Worm (Caenorhabditis elegans): ENCODE measurements around the gene Y43F8B.28.

The Y43F8B.28 gene

DNA sequence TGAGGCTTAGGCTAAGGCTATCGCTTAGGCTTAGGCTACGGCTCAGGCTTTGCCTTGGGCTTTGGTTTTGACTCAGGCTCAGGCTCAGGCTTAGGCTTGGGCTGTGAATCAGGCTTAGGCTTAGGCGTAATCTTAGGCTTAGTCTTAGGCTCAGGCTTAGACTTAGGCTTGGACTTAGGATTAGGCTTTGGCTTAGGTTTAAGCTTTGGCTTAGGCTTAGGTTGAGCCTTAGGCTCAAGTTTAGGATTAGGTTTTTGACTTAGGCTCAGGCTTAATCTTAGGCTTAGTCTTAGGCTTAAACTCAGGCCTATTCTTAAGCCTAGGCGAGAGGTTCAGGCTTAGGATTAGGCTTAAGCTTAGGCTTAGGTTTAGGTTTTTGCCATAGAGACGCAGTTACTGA lies 25.2 kb downstream of the Y43F8B.28 start:
- TF ChIP-seq nhr-28 (tag; optimal IDR thresholded peaks at IDR 0.05): no peak
- no peak for TF ChIP-seq vab-15 (tag; optimal IDR thresholded peaks at IDR 0.05)
- TF ChIP-seq elt-3 (tag; optimal IDR thresholded peaks at IDR 0.05): no peak
- TF ChIP-seq grh-1 (GFP tag; IDR thresholded peaks at IDR 0.05): no peak
- TF ChIP-seq pax-3 (tag; optimal IDR thresholded peaks at IDR 0.05): no peak
- TF ChIP-seq lin-13 (GFP tag; optimal IDR thresholded peaks at IDR 0.05): no peak

- TF ChIP-seq ceh-82 (tag; optimal IDR thresholded peaks at IDR 0.05): no peak
- TF ChIP-seq C04F5.9 (tag; optimal IDR thresholded peaks at IDR 0.05): no peak
- no peak for TF ChIP-seq grh-1 (GFP tag; IDR thresholded peaks at IDR 0.05)
- no peak for TF ChIP-seq ceh-8 (GFP tag; optimal IDR thresholded peaks at IDR 0.05)
- no peak for TF ChIP-seq hlh-17 (GFP tag; optimal IDR thresholded peaks at IDR 0.05; ENCODE audit: borderline replicate concordance)
- no peak for TF ChIP-seq alr-1 (tag; optimal IDR thresholded peaks at IDR 0.05; ENCODE audit: borderline replicate concordance)
- TF ChIP-seq lin-13 (GFP tag; optimal IDR thresholded peaks at IDR 0.05): no peak
These were observed 25.8 kb downstream of the Y43F8B.28 start for ce11 chrV:19510925-19511324.

- TF ChIP-seq efl-1 (optimal IDR thresholded peaks at IDR 0.05) (no peak), efl-1 (GFP tag; optimal IDR thresholded peaks at IDR 0.05 in 1 of 2) (peak in 1 of 2 experiments; percentile 6), tlp-1 (tag; optimal IDR thresholded peaks at IDR 0.05) (no peak)
These were observed 27.3 kb downstream of the Y43F8B.28 start, which contains the start of gene Y43F8B.19 for ce11 chrV:19512260-19512947. Y43F8B.19 (minus strand) TSS chrV:19512310.

ce11 chrV:19513552-19513951 lies 28.4 kb downstream of the Y43F8B.28 start, which contains the start of gene phy-4:
phy-4 (minus strand) TSS chrV:19513652.
- no peak for TF ChIP-seq unc-98 (GFP tag; IDR thresholded peaks at IDR 0.05)

- no peak for TF ChIP-seq ceh-8 (GFP tag; optimal IDR thresholded peaks at IDR 0.05)
- no peak for TF ChIP-seq pag-3 (tag; optimal IDR thresholded peaks at IDR 0.05; ENCODE audit: borderline replicate concordance, insufficient read depth)
- no peak for TF ChIP-seq lin-35 (GFP tag; optimal IDR thresholded peaks at IDR 0.05)
- no peak for TF ChIP-seq efl-1 (optimal IDR thresholded peaks at IDR 0.05)
- no peak for TF ChIP-seq efl-1 (GFP tag; optimal IDR thresholded peaks at IDR 0.05 in 1 of 2)
- no peak for TF ChIP-seq nhr-19 (GFP tag; conservative IDR thresholded peaks at IDR 0.05)
- TF ChIP-seq nhr-237 (tag; optimal IDR thresholded peaks at IDR 0.05): no peak
- no peak for TF ChIP-seq F16B12.6 (tag; optimal IDR thresholded peaks at IDR 0.05)
These were observed 33.5 kb downstream of the Y43F8B.28 start for ce11 chrV:19518468-19519168.

DNA sequence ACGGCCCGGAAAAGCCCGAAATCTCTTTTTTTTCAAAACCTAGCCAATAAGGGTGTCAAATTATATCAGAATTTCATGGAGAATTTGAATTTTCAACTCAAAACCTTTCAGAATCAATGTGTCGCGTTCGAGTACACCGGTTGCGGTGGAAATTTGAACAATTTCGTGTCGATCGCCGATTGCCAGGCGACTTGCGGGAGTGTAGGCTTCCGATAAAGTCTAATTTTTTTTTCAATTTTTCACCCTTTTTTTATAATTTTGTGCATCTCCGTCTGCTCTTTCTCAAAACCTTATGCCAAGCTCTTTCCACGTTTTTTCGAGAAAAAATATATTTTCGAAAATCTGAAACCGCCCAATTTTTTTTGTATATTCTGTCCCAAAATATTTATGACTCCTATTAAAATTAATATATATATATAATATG lies 34.4 kb downstream of the Y43F8B.28 start:
- TF ChIP-seq nhr-76 (tag; optimal IDR thresholded peaks at IDR 0.05) (no peak), pqm-1 (tag; optimal IDR thresholded peaks at IDR 0.05) (no peak), grh-1 (GFP tag; IDR thresholded peaks at IDR 0.05) (no peak), sup-37 (GFP tag; optimal IDR thresholded peaks at IDR 0.05) (no peak), unc-86 (tag; optimal IDR thresholded peaks at IDR 0.05) (no peak), ztf-4 (tag; optimal IDR thresholded peaks at IDR 0.05) (no peak), sox-4 (tag; optimal IDR thresholded peaks at IDR 0.05) (no peak), fkh-10 (GFP tag; optimal IDR thresholded peaks at IDR 0.05) (no peak), nhr-84 (tag; optimal IDR thresholded peaks at IDR 0.05) (no peak), zip-4 (GFP tag; optimal IDR thresholded peaks at IDR 0.05) (no peak), mdl-1 (tag; optimal IDR thresholded peaks at IDR 0.05) (no peak), Y116A8C.19 (tag; optimal IDR thresholded peaks at IDR 0.05; ENCODE audit: borderline replicate concordance) (no peak), ceh-63 (GFP tag; optimal IDR thresholded peaks at IDR 0.05) (no peak), nhr-12 (tag; optimal IDR thresholded peaks at IDR 0.05) (no peak), nhr-85 (tag) (peak; percentile 20), egl-13 (tag; optimal IDR thresholded peaks at IDR 0.05) (no peak), nhr-47 (tag; optimal IDR thresholded peaks at IDR 0.05) (peak; percentile 26), aha-1 (tag; optimal IDR thresholded peaks at IDR 0.05) (no peak), efl-3 (GFP tag; optimal IDR thresholded peaks at IDR 0.05) (no peak), C04F5.9 (tag; optimal IDR thresholded peaks at IDR 0.05) (no peak), isw-1 (GFP tag; IDR thresholded peaks at IDR 0.05) (no peak), lin-35 (GFP tag; optimal IDR thresholded peaks at IDR 0.05) (no peak), unc-98 (GFP tag; IDR thresholded peaks at IDR 0.05) (no peak), nhr-11 (tag; optimal IDR thresholded peaks at IDR 0.05) (no peak)
